Worm (Caenorhabditis elegans): ENCODE results near the gene F46F5.10.

F46F5.10 gene

DNA sequence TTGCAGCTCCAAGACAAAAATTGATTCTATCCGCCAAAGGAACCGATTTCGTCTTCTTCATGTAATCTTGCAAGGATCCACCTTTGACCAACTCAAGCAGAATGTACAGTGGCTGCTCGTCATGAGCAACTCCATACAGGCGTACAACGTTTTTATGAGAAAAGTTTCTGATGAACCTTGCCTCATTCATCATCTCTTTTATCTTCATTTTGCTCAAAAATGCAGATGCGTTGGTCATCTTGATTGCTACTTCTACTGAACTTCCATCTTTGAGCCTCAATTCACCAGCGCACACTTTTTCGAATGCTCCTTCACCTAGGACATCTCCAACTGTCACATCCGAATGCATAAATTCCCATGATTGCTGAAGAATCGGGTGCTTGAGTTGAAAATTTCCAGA is 26.7 kb upstream of the F46F5.10 start:
- no peak for TF ChIP-seq ceh-13 (GFP tag; optimal IDR thresholded peaks at IDR 0.05)
- TF ChIP-seq scrt-1 (GFP tag; IDR thresholded peaks at IDR 0.05), result no peak
- no peak for TF ChIP-seq hmg-4 (GFP tag; optimal IDR thresholded peaks at IDR 0.05)
- no peak for TF ChIP-seq hnd-1 (tag; optimal IDR thresholded peaks at IDR 0.05)
- TF ChIP-seq aly-1 (tag; optimal IDR thresholded peaks at IDR 0.05), result no peak
- TF ChIP-seq ets-7 (tag; optimal IDR thresholded peaks at IDR 0.05), result no peak
- no peak for TF ChIP-seq ceh-36 (tag; optimal IDR thresholded peaks at IDR 0.05)
- TF ChIP-seq flt-1 (GFP tag; IDR thresholded peaks at IDR 0.05), result no peak
- no peak for TF ChIP-seq tbx-37 (GFP tag; conservative IDR thresholded peaks at IDR 0.05)
- TF ChIP-seq hmbx-1 (tag; optimal IDR thresholded peaks at IDR 0.05), result no peak

- no peak for TF ChIP-seq ama-1 (optimal IDR thresholded peaks at IDR 0.05)
- TF ChIP-seq scrt-1 (GFP tag; IDR thresholded peaks at IDR 0.05), result no peak
- TF ChIP-seq hmbx-1 (tag; optimal IDR thresholded peaks at IDR 0.05), result no peak
- no peak for TF ChIP-seq hmg-4 (GFP tag; optimal IDR thresholded peaks at IDR 0.05)
- no peak for TF ChIP-seq tra-4 (tag; optimal IDR thresholded peaks at IDR 0.05)
- TF ChIP-seq sea-1 (GFP tag; conservative IDR thresholded peaks at IDR 0.05), result no peak
- no peak for TF ChIP-seq tbx-11 (GFP tag; IDR thresholded peaks at IDR 0.05)
Measured at ce11 chrII:797445-797844, 26.2 kb upstream of the F46F5.10 start.

DNA sequence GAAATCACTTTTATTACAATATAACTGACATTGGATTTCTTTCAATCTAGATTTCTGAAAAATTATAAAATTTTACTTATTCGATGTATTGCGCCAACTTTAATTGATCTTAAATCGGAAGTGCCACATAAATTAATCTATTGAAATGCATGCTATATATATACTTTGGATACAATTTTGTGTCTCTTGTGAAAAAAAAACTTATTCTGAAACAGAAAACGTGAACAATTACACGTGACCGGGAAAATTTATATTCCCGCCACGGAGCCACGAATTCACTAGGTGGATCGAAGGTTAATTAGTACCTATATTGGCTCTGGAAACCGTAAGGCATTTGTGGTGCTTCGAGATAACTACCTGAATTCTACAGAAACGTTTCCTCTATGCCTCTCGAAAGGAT is 23.9 kb upstream of the F46F5.10 start, which contains the start of gene F46F5.14:
F46F5.14 (plus strand) TSS at position 301 of the 400 bp plus-strand sequence.
- TF ChIP-seq ceh-13 (GFP tag; optimal IDR thresholded peaks at IDR 0.05) (no peak), flt-1 (GFP tag; IDR thresholded peaks at IDR 0.05) (no peak), pes-1 (GFP tag; IDR thresholded peaks at IDR 0.05) (no peak), scrt-1 (GFP tag; IDR thresholded peaks at IDR 0.05) (no peak), B0310.2 (tag; optimal IDR thresholded peaks at IDR 0.05) (no peak), hmg-4 (GFP tag; optimal IDR thresholded peaks at IDR 0.05) (no peak), ets-7 (tag; optimal IDR thresholded peaks at IDR 0.05) (no peak), tra-4 (tag; optimal IDR thresholded peaks at IDR 0.05) (no peak), aly-1 (tag; optimal IDR thresholded peaks at IDR 0.05) (no peak), sea-1 (GFP tag; conservative IDR thresholded peaks at IDR 0.05) (no peak), hmbx-1 (tag; optimal IDR thresholded peaks at IDR 0.05) (no peak), ama-1 (optimal IDR thresholded peaks at IDR 0.05) (no peak), ceh-36 (tag; optimal IDR thresholded peaks at IDR 0.05) (no peak), hnd-1 (tag; optimal IDR thresholded peaks at IDR 0.05) (no peak), tbx-11 (GFP tag; IDR thresholded peaks at IDR 0.05) (no peak), F13C5.2 (tag; optimal IDR thresholded peaks at IDR 0.05) (no peak), tbx-37 (GFP tag; conservative IDR thresholded peaks at IDR 0.05) (no peak)

DNA sequence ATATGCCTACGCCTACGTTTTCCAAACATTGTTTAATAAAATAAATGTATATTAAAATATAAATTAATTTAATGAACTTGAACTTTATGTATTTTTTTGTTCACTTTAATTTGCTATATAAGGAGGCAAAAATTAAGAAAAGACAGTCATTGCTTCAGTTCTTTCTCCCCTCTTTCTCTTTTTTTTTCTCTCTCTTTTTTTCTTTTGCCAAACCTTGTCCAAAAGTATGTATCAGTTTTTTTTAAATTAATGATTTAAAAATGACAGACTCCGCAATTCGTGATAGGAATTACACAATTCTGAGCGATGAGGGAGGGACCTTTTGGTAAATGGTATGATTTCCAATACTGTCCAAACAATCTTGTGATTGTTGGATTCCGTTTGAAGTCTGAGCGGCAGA is 20.6 kb upstream of the F46F5.10 start, which contains the start of gene F46F5.13:
F46F5.13 (plus strand) TSS at position 301 of the 400 bp plus-strand sequence.
- TF ChIP-seq scrt-1 (GFP tag; IDR thresholded peaks at IDR 0.05) (no peak), tbx-11 (GFP tag; IDR thresholded peaks at IDR 0.05) (no peak), B0310.2 (tag; optimal IDR thresholded peaks at IDR 0.05) (no peak), tra-4 (tag; optimal IDR thresholded peaks at IDR 0.05) (no peak), tbx-37 (GFP tag; conservative IDR thresholded peaks at IDR 0.05) (no peak), ceh-13 (GFP tag; optimal IDR thresholded peaks at IDR 0.05) (no peak)

DNA sequence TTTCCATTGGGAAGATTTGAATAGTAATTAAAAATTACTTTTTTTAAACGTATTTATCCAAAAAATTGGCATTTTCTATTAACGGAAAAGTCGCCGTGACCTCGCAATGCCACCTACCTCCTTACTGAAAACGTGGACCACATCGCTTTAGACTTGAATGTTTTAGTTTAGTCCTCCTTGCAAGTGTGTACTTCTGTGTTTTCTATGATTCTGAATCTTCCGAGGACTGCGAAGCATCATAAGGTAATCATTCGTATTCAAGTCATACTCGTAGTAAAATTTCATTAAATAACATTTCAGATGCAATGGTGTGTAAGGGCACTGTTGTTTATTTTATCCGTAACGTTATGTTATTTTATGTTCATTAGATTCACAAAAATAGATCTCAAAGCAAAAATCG is 15.2 kb upstream of the F46F5.10 start, which contains the start of gene F46F5.11:
F46F5.11 (plus strand) TSS at position 301 of the 400 bp plus-strand sequence.
- TF ChIP-seq tra-4 (tag; optimal IDR thresholded peaks at IDR 0.05), result no peak
- TF ChIP-seq aly-1 (tag; optimal IDR thresholded peaks at IDR 0.05), result no peak
- no peak for TF ChIP-seq ceh-13 (GFP tag; optimal IDR thresholded peaks at IDR 0.05)
- TF ChIP-seq flt-1 (GFP tag; IDR thresholded peaks at IDR 0.05), result no peak
- TF ChIP-seq tbx-11 (GFP tag; IDR thresholded peaks at IDR 0.05), result no peak

- no peak for TF ChIP-seq ceh-36 (tag; optimal IDR thresholded peaks at IDR 0.05)
- no peak for TF ChIP-seq hmbx-1 (tag; optimal IDR thresholded peaks at IDR 0.05)
- no peak for TF ChIP-seq tbx-11 (GFP tag; IDR thresholded peaks at IDR 0.05)
- no peak for TF ChIP-seq sea-1 (GFP tag; conservative IDR thresholded peaks at IDR 0.05)
- no peak for TF ChIP-seq ama-1 (optimal IDR thresholded peaks at IDR 0.05)
- TF ChIP-seq tra-4 (tag; optimal IDR thresholded peaks at IDR 0.05), result no peak
- no peak for TF ChIP-seq hmg-4 (GFP tag; optimal IDR thresholded peaks at IDR 0.05)
- TF ChIP-seq ceh-13 (GFP tag; optimal IDR thresholded peaks at IDR 0.05), result no peak
- no peak for TF ChIP-seq tbx-37 (GFP tag; conservative IDR thresholded peaks at IDR 0.05)
- TF ChIP-seq flt-1 (GFP tag; IDR thresholded peaks at IDR 0.05), result no peak
- TF ChIP-seq B0310.2 (tag; optimal IDR thresholded peaks at IDR 0.05), result no peak
- no peak for TF ChIP-seq scrt-1 (GFP tag; IDR thresholded peaks at IDR 0.05)
- no peak for TF ChIP-seq pes-1 (GFP tag; IDR thresholded peaks at IDR 0.05)
- no peak for TF ChIP-seq aly-1 (tag; optimal IDR thresholded peaks at IDR 0.05)
- no peak for TF ChIP-seq hnd-1 (tag; optimal IDR thresholded peaks at IDR 0.05)
- TF ChIP-seq ets-7 (tag; optimal IDR thresholded peaks at IDR 0.05), result no peak
Measured at ce11 chrII:812917-813316, 10.7 kb upstream of the F46F5.10 start, which contains the start of gene F46F5.5. TSS of gene F46F5.5 (minus strand) at chrII:813017.

ce11 chrII:814737-815136 is 8.9 kb upstream of the F46F5.10 start, which contains the start of gene msrp-3:
TSS of gene msrp-3 (minus strand) at chrII:814837.
- TF ChIP-seq F13C5.2 (tag; optimal IDR thresholded peaks at IDR 0.05) (no peak), ceh-36 (tag; optimal IDR thresholded peaks at IDR 0.05) (no peak), tra-4 (tag; optimal IDR thresholded peaks at IDR 0.05) (no peak), aly-1 (tag; optimal IDR thresholded peaks at IDR 0.05) (no peak), ets-7 (tag; optimal IDR thresholded peaks at IDR 0.05) (no peak), pes-1 (GFP tag; IDR thresholded peaks at IDR 0.05) (no peak), hmg-4 (GFP tag; optimal IDR thresholded peaks at IDR 0.05) (no peak), hmbx-1 (tag; optimal IDR thresholded peaks at IDR 0.05) (no peak), sea-1 (GFP tag; conservative IDR thresholded peaks at IDR 0.05) (no peak), hnd-1 (tag; optimal IDR thresholded peaks at IDR 0.05) (no peak), ama-1 (optimal IDR thresholded peaks at IDR 0.05) (no peak), ceh-13 (GFP tag; optimal IDR thresholded peaks at IDR 0.05) (no peak), scrt-1 (GFP tag; IDR thresholded peaks at IDR 0.05) (no peak), B0310.2 (tag; optimal IDR thresholded peaks at IDR 0.05) (no peak), tbx-11 (GFP tag; IDR thresholded peaks at IDR 0.05) (no peak)

DNA sequence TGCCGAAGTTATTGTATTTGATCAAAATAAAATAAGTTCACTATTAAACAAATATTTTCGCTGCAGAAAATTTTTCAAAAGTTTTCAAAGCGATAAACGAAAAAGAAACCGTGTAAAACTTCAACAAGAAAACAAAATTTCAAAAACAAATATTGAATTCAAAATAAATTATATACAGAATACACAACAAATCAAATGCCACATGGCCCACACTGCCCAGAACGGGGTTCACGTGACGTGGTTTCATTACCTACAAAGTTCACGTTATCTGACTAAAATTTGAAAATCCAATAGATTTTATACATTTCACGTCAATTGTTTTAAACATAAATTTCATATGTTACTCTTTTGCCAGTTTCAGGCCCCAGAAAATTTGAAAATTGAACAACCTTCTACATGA is 3.1 kb upstream of the F46F5.10 start, which contains the start of gene F46F5.7:
F46F5.7 (minus strand) TSS at position 101 of the 400 bp plus-strand sequence.
- no peak for TF ChIP-seq pes-1 (GFP tag; IDR thresholded peaks at IDR 0.05)
- no peak for TF ChIP-seq flt-1 (GFP tag; IDR thresholded peaks at IDR 0.05)
- no peak for TF ChIP-seq tbx-11 (GFP tag; IDR thresholded peaks at IDR 0.05)
- TF ChIP-seq aly-1 (tag; optimal IDR thresholded peaks at IDR 0.05), result no peak
- TF ChIP-seq tbx-37 (GFP tag; conservative IDR thresholded peaks at IDR 0.05), result no peak
- no peak for TF ChIP-seq hmbx-1 (tag; optimal IDR thresholded peaks at IDR 0.05)
- no peak for TF ChIP-seq ceh-36 (tag; optimal IDR thresholded peaks at IDR 0.05)
